Fruit fly (Drosophila melanogaster) ovary, adult (tissue): ENCODE measurements around the gene CG40485.

Source experiments
- CG17801 ChIP-seq: fragments of 200-800 bp; optimal IDR thresholded peaks from 2 replicates; lab custom pipeline; 2019; ENCODE audit warnings: missing biosample characterization, mild to moderate bottlenecking, missing genetic modification characterization, moderate library complexity; ENCODE audit not compliant: partially characterized antibody

Gene CG40485

DNA sequence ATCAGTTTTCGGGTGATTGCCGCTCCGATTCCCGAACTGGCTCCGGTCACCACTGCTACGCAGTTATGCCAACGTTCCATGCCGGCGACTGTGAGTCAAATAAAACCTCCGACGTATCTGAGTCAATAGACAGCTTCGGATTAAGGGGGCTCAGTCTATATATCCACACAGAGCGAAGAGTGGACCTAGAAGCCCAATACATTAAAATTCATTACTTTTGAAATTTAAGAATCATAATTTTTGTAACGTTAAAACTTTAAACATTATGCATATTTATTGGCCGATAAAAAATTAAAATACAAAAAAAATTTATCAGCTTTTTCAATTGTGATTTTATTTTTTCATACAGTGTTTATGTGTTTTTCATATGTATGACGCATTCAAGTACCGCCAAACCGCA lies at the start of gene CG40485:
Gene CG40485, minus strand, starts transcription at position 101 of the 400 bp plus-strand sequence.
- TF ChIP-seq CG17801 (GFP tag; lab: Kevin White, UChicago), result no peak

DNA sequence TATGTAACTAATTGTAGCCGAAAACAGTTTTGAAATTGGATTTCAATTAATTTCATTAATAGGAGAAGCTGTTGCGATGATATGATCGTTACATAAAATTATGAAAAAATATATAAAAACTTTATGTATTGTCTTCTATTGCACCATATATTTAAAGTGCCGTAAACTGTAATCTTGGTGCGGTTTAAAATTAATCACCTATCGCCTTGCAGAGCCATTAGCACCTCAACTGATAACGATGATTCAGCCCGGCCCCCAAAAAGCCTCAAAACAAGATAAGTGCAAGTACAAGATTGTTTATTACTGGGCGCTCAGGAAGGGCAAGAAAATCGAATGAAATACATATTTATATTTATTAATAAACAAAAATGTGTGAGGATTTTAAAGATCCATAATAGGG lies 49.7 kb upstream of the CG40485 start:
- TF ChIP-seq CG17801 (GFP tag; lab: Kevin White, UChicago), result no peak

DNA sequence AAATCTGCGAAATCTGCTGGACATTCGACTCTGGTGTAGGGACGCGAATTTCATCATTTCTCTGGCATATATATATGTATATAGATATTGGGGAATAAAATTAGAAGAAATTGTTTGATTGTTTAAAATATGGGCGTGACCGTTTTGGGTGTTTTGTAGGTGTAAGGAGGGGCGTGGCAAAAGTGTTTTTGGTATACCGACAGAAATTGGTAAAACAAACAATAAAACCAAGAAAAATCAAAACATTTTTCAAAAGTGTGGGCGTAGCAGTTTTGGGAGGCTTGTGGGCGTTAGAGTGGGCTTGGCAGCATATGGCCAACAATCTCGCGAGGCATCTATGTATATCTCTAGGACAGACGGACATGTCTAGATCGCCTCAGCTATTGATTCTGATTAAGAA lies 49.0 kb upstream of the CG40485 start, which contains the start of gene FucTC:
Gene FucTC, minus strand, starts transcription at position 101 of the 400 bp plus-strand sequence.
- TF ChIP-seq CG17801 (GFP tag; lab: Kevin White, UChicago), result no peak

DNA sequence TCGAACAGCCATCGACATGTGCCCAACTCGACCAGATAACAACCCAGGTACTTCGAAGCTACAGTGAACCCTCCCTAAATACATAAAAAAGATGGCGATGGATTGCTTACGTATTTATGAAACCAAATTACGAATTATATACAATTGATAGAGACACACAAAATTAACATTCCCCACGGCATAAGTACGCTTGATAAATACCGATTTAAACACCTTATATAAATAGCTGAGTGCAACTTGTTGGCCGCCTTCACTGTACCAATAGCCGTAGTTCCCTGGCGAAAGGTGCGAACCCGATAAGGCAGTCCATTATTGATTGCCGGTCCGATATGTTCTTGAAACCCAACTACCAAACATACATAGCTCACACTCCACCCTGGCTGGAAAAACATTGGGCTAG lies 48.5 kb upstream of the CG40485 start:
- no peak for TF ChIP-seq CG17801 (GFP tag; lab: Kevin White, UChicago)

DNA sequence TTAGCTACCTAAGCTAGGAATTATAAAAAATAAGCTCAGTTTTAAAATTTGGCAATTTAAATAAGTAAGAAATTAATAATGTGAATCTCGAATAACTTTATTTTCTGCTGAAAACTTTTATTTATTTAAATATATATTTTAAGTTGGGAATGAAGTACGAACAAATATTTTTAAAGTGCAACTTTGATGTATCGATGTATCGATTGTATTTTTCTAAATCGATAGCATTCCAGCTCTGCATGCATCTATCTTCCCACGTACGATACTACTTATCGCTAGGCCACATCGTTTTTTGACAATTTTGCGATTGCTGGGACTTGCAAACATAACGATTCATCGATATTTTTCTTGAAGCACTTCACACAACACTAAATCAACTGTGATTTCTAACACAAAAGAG lies 45.2 kb upstream of the CG40485 start:
- TF ChIP-seq CG17801 (GFP tag; lab: Kevin White, UChicago), result no peak

DNA sequence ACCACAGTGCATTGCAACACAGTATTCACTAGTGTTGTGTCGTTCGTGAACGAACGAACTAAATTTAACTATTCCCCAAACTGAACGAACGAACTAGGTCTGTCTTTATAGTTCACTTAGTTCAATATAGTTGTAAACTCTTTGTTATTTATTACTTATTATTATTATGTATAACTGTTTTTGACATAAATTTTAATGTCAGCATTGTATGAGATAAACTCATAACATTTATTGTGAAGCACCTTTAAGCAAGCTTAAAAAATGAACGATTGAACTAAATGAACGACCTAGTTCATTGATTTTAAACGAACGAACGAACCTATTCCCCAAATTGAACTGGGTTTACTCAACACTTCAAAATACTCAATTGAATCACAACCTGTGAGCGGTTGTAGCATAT lies 44.8 kb upstream of the CG40485 start:
- TF ChIP-seq CG17801 (GFP tag; lab: Kevin White, UChicago), result no peak

DNA sequence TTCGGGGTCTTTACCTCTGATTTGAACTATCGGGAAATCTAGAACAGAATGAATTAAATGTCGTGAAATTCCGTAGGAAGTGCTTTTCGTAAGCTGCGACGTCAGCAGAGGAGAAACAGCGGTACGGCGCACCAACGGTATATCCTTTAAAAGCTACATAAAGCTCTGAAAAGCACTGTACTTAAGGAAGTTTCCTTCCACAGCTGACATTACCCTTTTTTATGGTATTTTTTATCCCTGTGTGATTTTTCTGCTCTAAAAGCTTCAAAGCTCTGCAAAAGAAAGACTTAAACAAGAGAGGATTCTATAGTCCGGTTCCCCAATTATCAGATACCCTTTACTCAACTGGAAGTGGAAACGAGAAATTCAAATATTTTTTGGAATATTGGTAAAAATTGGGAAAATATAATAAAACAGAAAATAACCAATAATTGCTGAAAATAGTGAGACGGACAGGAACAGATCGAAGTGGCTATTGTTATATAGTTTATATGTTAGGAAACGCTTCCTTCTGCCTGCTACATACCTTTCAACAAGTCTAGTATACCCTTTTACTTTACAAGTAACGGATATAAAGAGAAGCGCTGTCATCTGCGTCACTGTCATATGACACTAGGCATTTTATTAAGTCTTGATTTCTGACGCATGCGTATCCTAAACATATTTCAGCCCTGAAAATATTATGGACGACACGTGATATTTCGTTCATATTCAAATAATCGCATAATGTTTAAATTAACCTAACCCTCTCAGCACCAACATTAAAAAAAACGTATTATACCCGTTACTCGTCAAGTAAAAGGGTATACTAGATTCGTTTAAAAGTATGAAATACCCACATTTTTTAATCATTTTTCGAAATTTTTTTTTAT lies 42.7 kb upstream of the CG40485 start, which contains the start of the genes stnA and stnB:
Gene stnA, minus strand, starts transcription at position 51 of the 872 bp plus-strand sequence.
Gene stnB, minus strand, starts transcription at position 51 of the 872 bp plus-strand sequence.
- TF ChIP-seq CG17801 (GFP tag; lab: Kevin White, UChicago), result no peak

DNA sequence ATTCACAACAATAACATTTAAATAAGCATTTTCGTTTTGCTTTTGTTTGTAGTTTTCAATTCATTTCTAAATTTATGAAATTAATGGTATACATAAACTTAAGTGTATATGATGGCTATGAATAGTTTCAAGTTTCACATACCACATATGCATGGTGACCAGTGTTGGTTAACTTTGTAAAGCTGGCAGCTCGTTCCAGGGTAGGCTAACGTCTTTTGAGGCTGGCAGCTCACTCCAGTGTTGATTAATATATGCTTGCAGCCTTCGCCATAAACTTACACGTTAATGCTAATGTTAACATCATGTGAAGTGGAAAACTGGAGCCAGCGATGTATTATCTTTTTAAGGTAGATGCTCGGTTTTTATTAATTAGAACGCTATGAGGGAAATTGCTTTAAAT lies 19.3 kb upstream of the CG40485 start:
- no peak for TF ChIP-seq CG17801 (GFP tag; lab: Kevin White, UChicago)

DNA sequence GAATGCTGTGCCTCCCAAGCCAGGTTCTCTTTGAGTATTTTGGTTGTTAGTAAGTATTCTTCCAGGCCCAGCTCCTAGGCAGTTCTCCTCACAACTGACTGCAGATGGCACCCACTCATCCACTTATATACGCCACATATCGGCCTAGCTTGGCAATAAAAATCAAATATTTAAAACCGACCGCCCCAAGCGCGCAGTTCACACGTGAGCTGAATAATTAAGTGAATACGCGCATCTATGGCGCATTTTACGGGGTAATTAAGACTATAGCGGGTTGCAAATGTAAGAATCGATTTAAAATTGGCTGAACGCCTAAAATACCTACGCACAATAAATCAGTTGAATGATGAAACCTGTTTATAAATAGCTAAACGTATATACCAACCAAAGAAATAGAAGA lies 2.2 kb downstream of the CG40485 start, which contains the start of gene CG40486:
Gene CG40486, minus strand, starts transcription at position 101 of the 400 bp plus-strand sequence.
- no peak for TF ChIP-seq CG17801 (GFP tag; lab: Kevin White, UChicago)

DNA sequence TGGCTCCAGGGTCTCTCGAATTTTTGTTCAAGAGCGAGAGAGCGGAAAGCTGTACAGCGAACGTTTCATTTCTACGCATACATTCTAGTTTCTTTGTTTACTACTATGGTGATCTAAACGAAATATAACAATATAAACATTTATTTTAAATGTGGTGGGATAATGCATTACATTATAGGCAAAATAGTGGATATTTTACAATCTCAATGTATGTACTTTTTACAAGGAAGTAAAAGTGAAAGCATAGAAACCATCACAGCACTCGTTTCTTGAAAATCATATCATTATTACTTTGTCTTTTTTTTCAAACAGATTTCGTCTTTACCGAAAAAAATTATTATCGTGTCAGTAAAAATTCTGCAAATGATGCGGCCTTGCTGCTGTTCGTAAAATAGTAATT lies 17.1 kb downstream of the CG40485 start, which contains the start of gene Cnep1r1:
Gene Cnep1r1, plus strand, starts transcription at position 301 of the 400 bp plus-strand sequence.
- no peak for TF ChIP-seq CG17801 (GFP tag; lab: Kevin White, UChicago)

DNA sequence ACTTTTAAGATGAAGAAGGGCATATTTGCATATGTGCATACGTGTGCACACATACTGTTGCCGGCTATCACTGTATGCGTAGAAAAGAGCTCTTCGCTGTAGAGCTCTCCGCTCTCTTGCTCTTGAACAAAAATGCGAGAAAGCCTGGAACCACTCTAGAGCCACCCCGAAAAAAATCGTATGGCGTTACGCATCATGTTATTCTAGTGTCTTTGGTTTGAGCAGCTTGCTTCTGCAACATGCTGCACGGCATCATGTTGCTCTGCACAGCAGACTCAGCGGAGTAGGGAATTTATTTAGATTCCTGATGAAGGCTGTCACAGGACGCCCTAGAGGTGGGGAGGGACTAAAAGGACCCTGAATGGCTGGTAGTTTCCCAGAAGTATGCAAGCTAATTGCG lies 44.3 kb downstream of the CG40485 start:
- TF ChIP-seq CG17801 (GFP tag; lab: Kevin White, UChicago), result no peak
